Fruit fly (Drosophila melanogaster) whole organism, embryonic: ENCODE results near the gene abo.

Source experiments
- Atf3 ChIP-seq: fragments of 200-800 bp; sonication (Bioruptor generic); optimal IDR thresholded peaks from 3 replicates; lab custom pipeline; 2016; ENCODE audit warnings: missing biosample characterization, missing genetic modification characterization
- CG10147 ChIP-seq: fragments of 200-800 bp; sonication (Bioruptor generic); optimal IDR thresholded peaks from 2 replicates; lab custom pipeline; 2019; ENCODE audit warnings: missing biosample characterization, mild to moderate bottlenecking, missing genetic modification characterization, moderate library complexity
- CG10274 ChIP-seq: fragments of 200-800 bp; sonication (Bioruptor generic); optimal IDR thresholded peaks from 3 replicates; lab custom pipeline; 2017; ENCODE audit warnings: missing biosample characterization, mild to moderate bottlenecking, missing genetic modification characterization
- CG11398 ChIP-seq: fragments of 200-800 bp; sonication (Bioruptor generic); optimal IDR thresholded peaks from 2 replicates; lab custom pipeline; 2016; ENCODE audit warnings: missing biosample characterization, missing genetic modification characterization
- CG11456 ChIP-seq: fragments of 200-800 bp; sonication (Bioruptor generic); IDR thresholded peaks from 3 replicates; pipeline ENCODE4 v1.3.6; 2022; ENCODE audit warnings: missing biosample characterization, missing genetic modification characterization
- CG1233 ChIP-seq: fragments of 200-800 bp; sonication (Bioruptor generic); optimal IDR thresholded peaks from 4 replicates; lab custom pipeline; 2018; ENCODE audit warnings: missing biosample characterization, mild to moderate bottlenecking, missing genetic modification characterization
- CG12744 ChIP-seq: fragments of 200-800 bp; sonication (Bioruptor generic); optimal IDR thresholded peaks from 2 replicates; lab custom pipeline; 2016; ENCODE audit warnings: missing biosample characterization, missing genetic modification characterization
- CG13624 ChIP-seq: fragments of 200-800 bp; sonication (Bioruptor generic); optimal IDR thresholded peaks from 2 replicates; lab custom pipeline; 2016; ENCODE audit warnings: missing biosample characterization, missing genetic modification characterization
- CG15696 ChIP-seq: fragments of 200-800 bp; sonication (Bioruptor generic); optimal IDR thresholded peaks from 2 replicates; lab custom pipeline; 2019; ENCODE audit warnings: missing biosample characterization, mild to moderate bottlenecking, missing genetic modification characterization, moderate library complexity
- CG16813 ChIP-seq: fragments of 200-800 bp; sonication (Bioruptor generic); IDR thresholded peaks from 3 replicates; pipeline ENCODE4 v1.3.6; 2022; ENCODE audit warnings: missing biosample characterization, missing genetic modification characterization; ENCODE audit not compliant: partially characterized antibody
- CG17359 ChIP-seq: fragments of 200-800 bp; sonication (Bioruptor generic); optimal IDR thresholded peaks from 3 replicates; lab custom pipeline; 2018; ENCODE audit warnings: missing biosample characterization, mild to moderate bottlenecking, missing genetic modification characterization, moderate library complexity
- CG18262 ChIP-seq: fragments of 200-800 bp; optimal IDR thresholded peaks from 3 replicates; lab custom pipeline; 2019; ENCODE audit warnings: missing biosample characterization, mild to moderate bottlenecking, missing genetic modification characterization, moderate library complexity
- CG18599 ChIP-seq: fragments of 200-800 bp; sonication (Bioruptor generic); optimal IDR thresholded peaks from 3 replicates; lab custom pipeline; 2017; ENCODE audit warnings: missing biosample characterization, missing genetic modification characterization, mild to moderate bottlenecking, moderate library complexity, missing genetic modification reagents
- CG2116 ChIP-seq: fragments of 200-800 bp; sonication (Bioruptor generic); optimal IDR thresholded peaks from 3 replicates; lab custom pipeline; 2018; ENCODE audit warnings: missing biosample characterization, mild to moderate bottlenecking, missing genetic modification characterization
- CG2712 ChIP-seq: fragments of 200-800 bp; optimal IDR thresholded peaks from 3 replicates; lab custom pipeline; 2019; ENCODE audit warnings: missing biosample characterization, mild to moderate bottlenecking, missing genetic modification characterization, moderate library complexity
- CG33213 ChIP-seq: fragments of 200-800 bp; sonication (Bioruptor generic); optimal IDR thresholded peaks from 3 replicates; lab custom pipeline; 2016; ENCODE audit warnings: missing biosample characterization, missing genetic modification characterization
- CG3407 ChIP-seq: fragments of 200-800 bp; sonication (Bioruptor generic); optimal IDR thresholded peaks from 2 replicates; lab custom pipeline; 2018; ENCODE audit warnings: missing biosample characterization, mild to moderate bottlenecking, missing genetic modification characterization
- CG4617 ChIP-seq: fragments of 200-800 bp; sonication (Bioruptor generic); optimal IDR thresholded peaks from 3 replicates; lab custom pipeline; 2016; ENCODE audit warnings: missing biosample characterization, missing genetic modification characterization, borderline replicate concordance
- CG4707 ChIP-seq: fragments of 200-800 bp; sonication (Bioruptor generic); optimal IDR thresholded peaks from 2 replicates; lab custom pipeline; 2018; ENCODE audit warnings: missing biosample characterization, mild to moderate bottlenecking, missing genetic modification characterization, moderate library complexity
- CG6654 ChIP-seq: fragments of 200-800 bp; sonication (Bioruptor generic); optimal IDR thresholded peaks from 2 replicates; lab custom pipeline; 2017; ENCODE audit warnings: missing biosample characterization, mild to moderate bottlenecking, missing genetic modification characterization
- CG8281 ChIP-seq: fragments of 200-800 bp; sonication (Bioruptor generic); optimal IDR thresholded peaks from 2 replicates; lab custom pipeline; 2018; ENCODE audit warnings: missing biosample characterization, mild to moderate bottlenecking, missing genetic modification characterization, moderate library complexity
- CG8388 ChIP-seq: fragments of 200-800 bp; sonication (Bioruptor generic); optimal IDR thresholded peaks from 2 replicates; lab custom pipeline; 2019; ENCODE audit warnings: missing biosample characterization, mild to moderate bottlenecking, missing genetic modification characterization, moderate library complexity
- D ChIP-seq, 2 experiments: fragments of 200-800 bp in 1 of 2; fragments of >200 bp in 1 of 2; sonication (Bioruptor generic) in 1 of 2; optimal IDR thresholded peaks; 2 replicates in 1 of 2; 3 replicates in 1 of 2; lab custom pipeline; 2017; ENCODE audit warnings: mild to moderate bottlenecking in 1 of 2, missing biosample characterization in 1 of 2, missing genetic modification characterization in 1 of 2, missing genetic modification reagents in 1 of 2
- HLH54F ChIP-seq: fragments of 200-800 bp; sonication (Bioruptor generic); optimal IDR thresholded peaks from 3 replicates; lab custom pipeline; 2016; ENCODE audit warnings: missing biosample characterization, missing genetic modification characterization
- Hsf ChIP-seq: fragments of 200-800 bp; sonication (Bioruptor generic); optimal IDR thresholded peaks from 3 replicates; lab custom pipeline; 2016; ENCODE audit warnings: missing biosample characterization, missing genetic modification characterization
- Mad ChIP-seq: fragments of 200-800 bp; sonication (Bioruptor generic); optimal IDR thresholded peaks from 2 replicates; lab custom pipeline; 2016; ENCODE audit warnings: missing biosample characterization, missing genetic modification characterization
- Oli ChIP-seq: fragments of 200-800 bp; sonication (Bioruptor generic); optimal IDR thresholded peaks from 2 replicates; lab custom pipeline; 2018; ENCODE audit warnings: missing biosample characterization, mild to moderate bottlenecking, missing genetic modification characterization, moderate library complexity
- Ptx1 ChIP-seq: fragments of 200-800 bp; sonication (Bioruptor generic); IDR thresholded peaks from 2 replicates; pipeline ENCODE4 v1.3.6; 2022; ENCODE audit warnings: missing biosample characterization, missing genetic modification characterization
- Spps ChIP-seq: fragments of 200-800 bp; sonication (Bioruptor generic); optimal IDR thresholded peaks from 2 replicates; lab custom pipeline; 2018; ENCODE audit warnings: missing biosample characterization, mild to moderate bottlenecking, missing genetic modification characterization
- bcd ChIP-seq: fragments of 200-800 bp; sonication (Bioruptor generic); optimal IDR thresholded peaks from 2 replicates; lab custom pipeline; 2017; ENCODE audit warnings: missing biosample characterization, mild to moderate bottlenecking, missing genetic modification characterization
- bigmax ChIP-seq: fragments of 200-800 bp; sonication (Bioruptor generic); optimal IDR thresholded peaks from 2 replicates; lab custom pipeline; 2018; ENCODE audit warnings: missing biosample characterization, mild to moderate bottlenecking, missing genetic modification characterization
- bowl ChIP-seq: fragments of 200-800 bp; sonication (Bioruptor generic); IDR thresholded peaks from 2 replicates; pipeline ENCODE4 v1.3.6; 2022; ENCODE audit warnings: missing biosample characterization, missing genetic modification characterization
- ci ChIP-seq: fragments of 200-800 bp; sonication (Bioruptor generic); IDR thresholded peaks from 3 replicates; pipeline ENCODE4 v1.3.6; 2022; ENCODE audit warnings: missing biosample characterization, missing genetic modification characterization
- dan ChIP-seq: fragments of 200-800 bp; sonication (Bioruptor generic); IDR thresholded peaks from 2 replicates; pipeline ENCODE4 v1.3.6; 2022; ENCODE audit warnings: missing biosample characterization, missing genetic modification characterization
- emc ChIP-seq: fragments of 200-800 bp; sonication (Bioruptor generic); optimal IDR thresholded peaks from 2 replicates; lab custom pipeline; 2016; ENCODE audit warnings: missing biosample characterization, missing genetic modification characterization
- fu2 ChIP-seq: fragments of 200-800 bp; sonication (Bioruptor generic); optimal IDR thresholded peaks from 2 replicates; lab custom pipeline; 2016; ENCODE audit warnings: missing biosample characterization, missing genetic modification characterization
- grn ChIP-seq: fragments of 200-800 bp; sonication (Bioruptor generic); optimal IDR thresholded peaks from 3 replicates; lab custom pipeline; 2017; ENCODE audit warnings: missing biosample characterization, missing genetic modification characterization
- gro ChIP-seq: fragments of 200-800 bp; sonication (Bioruptor generic); optimal IDR thresholded peaks from 2 replicates; lab custom pipeline; 2016; ENCODE audit warnings: missing biosample characterization, missing genetic modification characterization
- lov ChIP-seq, 2 experiments: fragments of 200-800 bp in 1 of 2; fragments of >200 bp in 1 of 2; sonication (Bioruptor generic) in 1 of 2; IDR thresholded peaks in 1 of 2; optimal IDR thresholded peaks in 1 of 2; 2 replicates in 1 of 2; 3 replicates in 1 of 2; pipeline versions ENCODE4 v1.3.6 to Lab custom; 2017 to 2022; ENCODE audit warnings: missing biosample characterization in 1 of 2, missing genetic modification characterization in 1 of 2
- oc ChIP-seq: fragments of 200-800 bp; sonication (Bioruptor generic); optimal IDR thresholded peaks from 2 replicates; lab custom pipeline; 2018; ENCODE audit warnings: missing biosample characterization, mild to moderate bottlenecking, missing genetic modification characterization, moderate library complexity
- odd ChIP-seq: fragments of 200-800 bp; sonication (Bioruptor generic); optimal IDR thresholded peaks from 2 replicates; lab custom pipeline; 2017; ENCODE audit warnings: missing biosample characterization, mild to moderate bottlenecking, missing genetic modification characterization
- otp ChIP-seq: fragments of 200-800 bp; sonication (Bioruptor generic); IDR thresholded peaks from 3 replicates; pipeline ENCODE4, ENCODE4 v1.3.6; 2022; ENCODE audit warnings: missing biosample characterization, missing genetic modification characterization
- sc ChIP-seq, 3 experiments: fragments of >200 bp in 2 of 3; fragments of 200-800 bp in 1 of 3; sonication (Bioruptor generic) in 1 of 3; optimal IDR thresholded peaks; 2 replicates in 2 of 3; 3 replicates in 1 of 3; lab custom pipeline; 2017; ENCODE audit warnings: mild to moderate bottlenecking in 1 of 3, missing biosample characterization in 1 of 3, missing genetic modification characterization in 1 of 3, missing genetic modification reagents in 1 of 3
- sqz ChIP-seq: fragments of 200-800 bp; sonication (Bioruptor generic); optimal IDR thresholded peaks from 3 replicates; lab custom pipeline; 2018; ENCODE audit warnings: missing biosample characterization, mild to moderate bottlenecking, missing genetic modification characterization
- tap ChIP-seq: fragments of 200-800 bp; optimal IDR thresholded peaks from 3 replicates; lab custom pipeline; 2019; ENCODE audit warnings: missing biosample characterization, mild to moderate bottlenecking, missing genetic modification characterization, moderate library complexity
- tin ChIP-seq: fragments of 200-800 bp; sonication (Bioruptor generic); optimal IDR thresholded peaks from 3 replicates; lab custom pipeline; 2016; ENCODE audit warnings: missing biosample characterization, missing genetic modification characterization
- twi ChIP-seq: fragments of 200-800 bp; optimal IDR thresholded peaks from 2 replicates; lab custom pipeline; 2019; ENCODE audit warnings: missing biosample characterization, mild to moderate bottlenecking, missing genetic modification characterization, moderate library complexity
- z ChIP-seq: fragments of 200-800 bp; sonication (Bioruptor generic); IDR thresholded peaks from 3 replicates; pipeline ENCODE4 v1.3.6; 2022; ENCODE audit warnings: missing biosample characterization, missing genetic modification characterization
- zen2 ChIP-seq: fragments of 200-800 bp; sonication (Bioruptor generic); IDR thresholded peaks from 3 replicates; pipeline ENCODE4 v1.3.6; 2022; ENCODE audit warnings: missing biosample characterization, missing genetic modification characterization; ENCODE audit not compliant: partially characterized antibody

Gene abo

DNA sequence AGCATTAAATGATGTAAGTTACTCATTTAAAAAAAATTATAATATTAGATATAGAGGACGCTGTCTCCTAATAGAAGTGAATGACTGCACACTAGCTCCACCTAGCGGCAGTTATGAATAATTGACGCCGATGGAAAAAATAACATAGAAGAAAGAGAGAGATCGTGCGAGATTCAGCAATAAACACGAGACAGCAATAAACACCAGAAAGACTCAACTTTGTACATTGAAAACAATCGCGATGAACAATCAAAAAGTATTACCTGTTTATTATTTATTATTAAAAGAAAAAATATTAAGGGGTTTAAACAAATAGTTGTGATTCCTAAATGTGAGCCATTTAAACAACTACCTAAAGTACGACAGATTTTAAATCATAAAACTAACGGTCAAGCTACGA, 11.0 kb upstream of the abo start (continued):
- TF ChIP-seq Atf3 = no peak
- TF ChIP-seq bcd (GFP tag; lab: Kevin White, UChicago) = peak; percentile 27
- no peak for TF ChIP-seq CG3407 (GFP tag; lab: Kevin White, UChicago)
- TF ChIP-seq CG6654 (GFP tag; lab: Kevin White, UChicago) = no peak
- peak; percentile 51 for TF ChIP-seq tin (GFP tag; lab: Kevin White, UChicago)
- TF ChIP-seq Spps (tag; lab: Kevin White, UChicago) = peak; percentile 38
- TF ChIP-seq oc (tag; lab: Kevin White, UChicago) = no peak
- no peak for TF ChIP-seq ci (GFP tag; lab: Robert Waterston, UW)
- no peak for TF ChIP-seq tap (tag; lab: Kevin White, UChicago)
- TF ChIP-seq Mad (GFP tag; lab: Kevin White, UChicago) = no peak
- TF ChIP-seq CG12744 = no peak
- TF ChIP-seq emc (GFP tag; lab: Kevin White, UChicago) = no peak
- peak; percentile 3 for TF ChIP-seq CG13624 (GFP tag; lab: Kevin White, UChicago)
- TF ChIP-seq twi (tag; lab: Kevin White, UChicago) = no peak
- TF ChIP-seq lov (optimal IDR thresholded peaks at IDR 0.05; lab: Kevin White, UChicago) = no peak
- no peak for TF ChIP-seq lov (GFP tag; IDR thresholded peaks at IDR 0.05; lab: Robert Waterston, UW)
- TF ChIP-seq gro = no peak
- no peak for TF ChIP-seq D (optimal IDR thresholded peaks at IDR 0.05; lab: Kevin White, UChicago)
- peak; percentile 40 for TF ChIP-seq D (GFP tag; optimal IDR thresholded peaks at IDR 0.05; lab: Kevin White, UChicago)
- TF ChIP-seq grn = no peak
- TF ChIP-seq HLH54F (GFP tag; lab: Kevin White, UChicago) = no peak
- no peak for TF ChIP-seq CG18599 (GFP tag; lab: Kevin White, UChicago)
- no peak for TF ChIP-seq odd
- TF ChIP-seq Hsf (GFP tag; lab: Kevin White, UChicago) = no peak
- no peak for TF ChIP-seq zen2 (GFP tag; lab: Robert Waterston, UW)
- no peak for TF ChIP-seq CG16813 (GFP tag; lab: Robert Waterston, UW)
- TF ChIP-seq CG11398 (GFP tag; lab: Kevin White, UChicago) = no peak
- no peak for TF ChIP-seq CG10147
- no peak for TF ChIP-seq sc (optimal IDR thresholded peaks at IDR 0.05; lab: Kevin White, UChicago)
- no peak for TF ChIP-seq sc (GFP tag; optimal IDR thresholded peaks at IDR 0.05; lab: Kevin White, UChicago)
- TF ChIP-seq CG11456 (GFP tag; lab: Robert Waterston, UW) = no peak
- TF ChIP-seq bigmax (GFP tag; lab: Kevin White, UChicago) = no peak
- TF ChIP-seq CG4707 (GFP tag; lab: Kevin White, UChicago) = no peak
- peak; percentile 67; the same call in 1 of the 3 replicates for TF ChIP-seq otp (GFP tag; lab: Robert Waterston, UW)
- TF ChIP-seq bowl = 0 out of 2 replicates have a peak, but pooled peaks have one; percentile 9
- TF ChIP-seq CG17359 = peak; percentile 61
- TF ChIP-seq CG33213 (GFP tag; lab: Kevin White, UChicago) = peak; percentile 13
- TF ChIP-seq z (GFP tag; lab: Robert Waterston, UW) = peak; percentile 93
- TF ChIP-seq CG8388 (GFP tag; lab: Kevin White, UChicago) = no peak
- TF ChIP-seq CG2712 (tag; lab: Kevin White, UChicago) = peak; percentile 74
- no peak for TF ChIP-seq Ptx1 (GFP tag; lab: Robert Waterston, UW)
- peak; percentile 40 for TF ChIP-seq CG15696 (tag; lab: Kevin White, UChicago)
- TF ChIP-seq CG18262 (tag; lab: Kevin White, UChicago) = peak; percentile 69
- no peak for TF ChIP-seq dan (GFP tag; lab: Robert Waterston, UW)
- peak; percentile 7 for TF ChIP-seq CG8281 (tag; lab: Kevin White, UChicago)
- no peak for TF ChIP-seq CG4617 (GFP tag; lab: Kevin White, UChicago)
- no peak for TF ChIP-seq CG2116 (GFP tag; lab: Kevin White, UChicago)
- peak; percentile 76 for TF ChIP-seq sqz (GFP tag; lab: Kevin White, UChicago)
- TF ChIP-seq CG10274 (GFP tag; lab: Kevin White, UChicago) = no peak
- TF ChIP-seq Oli (tag; lab: Kevin White, UChicago) = no peak
- no peak for TF ChIP-seq fu2 (GFP tag; lab: Kevin White, UChicago)
- TF ChIP-seq CG1233 (GFP tag; lab: Kevin White, UChicago) = peak; percentile 14
